Worm (Caenorhabditis elegans): ENCODE data around the gene K08B12.1.

The K08B12.1 gene

DNA sequence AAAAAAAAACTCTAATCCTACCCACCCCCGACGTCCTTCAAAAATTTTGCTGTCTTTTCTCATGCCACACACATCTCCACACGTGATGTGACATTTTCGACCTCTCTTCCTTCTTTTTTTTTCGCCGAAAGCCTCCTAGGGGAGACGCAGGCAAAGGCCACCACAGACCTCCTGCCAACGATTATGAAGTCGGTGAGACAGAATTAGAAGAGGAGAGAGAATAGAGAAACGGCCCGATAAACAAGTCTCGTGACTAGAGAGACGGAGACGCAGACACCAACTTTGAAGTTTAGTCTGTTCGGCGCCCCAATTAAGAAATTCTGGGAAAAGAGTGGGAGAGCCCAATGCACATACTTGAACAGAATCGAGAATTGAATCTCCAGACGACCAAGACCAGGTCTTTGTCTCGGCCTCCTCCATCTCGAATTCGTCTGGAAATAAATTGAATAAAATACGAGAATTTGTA lies 34.6 kb upstream of the K08B12.1 start (continued):
- TF ChIP-seq fkh-6 (tag; optimal IDR thresholded peaks at IDR 0.05) (no peak), C38D4.7 (GFP tag; optimal IDR thresholded peaks at IDR 0.05) (no peak), ceh-48 (tag; optimal IDR thresholded peaks at IDR 0.05) (no peak), ceh-19 (GFP tag; optimal IDR thresholded peaks at IDR 0.05) (peak; percentile 20), gmeb-2 (tag; optimal IDR thresholded peaks at IDR 0.05) (no peak), hlh-30 (tag; optimal IDR thresholded peaks at IDR 0.05; ENCODE audit: insufficient read depth) (peak; percentile 98), ahr-1 (tag; optimal IDR thresholded peaks at IDR 0.05) (peak; percentile 36), sox-4 (tag; optimal IDR thresholded peaks at IDR 0.05) (no peak), hlh-13 (GFP tag; optimal IDR thresholded peaks at IDR 0.05) (no peak), lim-6 (tag; optimal IDR thresholded peaks at IDR 0.05) (no peak), tbx-7 (tag; optimal IDR thresholded peaks at IDR 0.05) (no peak), fax-1 (tag; optimal IDR thresholded peaks at IDR 0.05) (no peak), F13H6.1 (tag; optimal IDR thresholded peaks at IDR 0.05) (peak; percentile 71), ceh-34 (tag; optimal IDR thresholded peaks at IDR 0.05) (peak; percentile 48), ztf-16 (tag; optimal IDR thresholded peaks at IDR 0.05) (peak; percentile 12), elt-2 (tag; optimal IDR thresholded peaks at IDR 0.05) (peak; percentile 72), ceh-18 (tag; optimal IDR thresholded peaks at IDR 0.05) (peak; percentile 92), hlh-15 (tag; optimal IDR thresholded peaks at IDR 0.05) (no peak), ceh-31 (tag; optimal IDR thresholded peaks at IDR 0.05) (peak; percentile 87), nfya-1 (tag; optimal IDR thresholded peaks at IDR 0.05) (peak; percentile 91), ceh-24 (tag; optimal IDR thresholded peaks at IDR 0.05) (no peak), ttx-3 (tag; optimal IDR thresholded peaks at IDR 0.05) (peak; percentile 1), ama-1 (optimal IDR thresholded peaks at IDR 0.05) (peak; percentile 59), ets-4 (tag; optimal IDR thresholded peaks at IDR 0.05) (peak; percentile 22), zip-5 (tag; optimal IDR thresholded peaks at IDR 0.05) (no peak), unc-3 (GFP tag; conservative IDR thresholded peaks at IDR 0.05) (peak; percentile 20; the same call in 1 of the 2 replicates), unc-3 (tag; optimal IDR thresholded peaks at IDR 0.05) (peak; percentile 75), sox-2 (GFP tag; IDR thresholded peaks at IDR 0.05) (no peak)

DNA sequence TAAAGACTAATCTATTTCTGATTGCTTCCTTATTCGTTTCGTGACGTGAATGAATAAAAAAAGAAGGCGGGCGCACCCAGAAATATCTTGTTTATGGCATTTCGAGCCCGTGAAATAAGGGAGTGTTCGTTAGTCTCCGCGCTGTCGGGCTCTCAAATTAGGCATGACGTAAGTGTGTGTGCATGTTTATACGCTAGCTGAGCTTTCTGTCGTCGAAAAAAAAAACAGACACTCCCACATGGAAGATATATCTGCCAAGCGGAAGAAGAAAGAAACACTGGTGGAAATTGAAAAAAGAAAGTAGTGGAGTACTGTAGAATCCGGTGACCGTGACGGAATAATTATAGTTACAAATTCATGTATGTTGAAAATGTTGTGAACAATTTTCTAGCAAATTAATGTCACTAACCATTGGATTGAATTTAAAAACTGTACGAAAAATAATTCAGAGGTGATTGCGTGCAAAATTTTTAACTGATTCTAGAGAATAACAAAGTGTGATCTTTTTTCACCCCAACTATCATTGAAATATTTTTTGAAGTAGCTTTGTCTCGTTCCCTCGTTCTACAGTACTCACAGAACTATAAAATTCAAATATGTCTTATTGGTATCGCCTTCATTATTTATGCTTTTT lies 34.1 kb upstream of the K08B12.1 start:
- TF ChIP-seq dmd-4 (tag; optimal IDR thresholded peaks at IDR 0.05; ENCODE audit: borderline replicate concordance) = no peak
- TF ChIP-seq ama-1 (optimal IDR thresholded peaks at IDR 0.05) = no peak
- no peak for TF ChIP-seq ceh-22 (tag; optimal IDR thresholded peaks at IDR 0.05)
- no peak for TF ChIP-seq unc-3 (GFP tag; conservative IDR thresholded peaks at IDR 0.05)
- TF ChIP-seq unc-3 (tag; optimal IDR thresholded peaks at IDR 0.05) = no peak
- no peak for TF ChIP-seq hlh-13 (GFP tag; optimal IDR thresholded peaks at IDR 0.05)
- TF ChIP-seq pqm-1 (tag; optimal IDR thresholded peaks at IDR 0.05) = no peak
- no peak for TF ChIP-seq tbx-7 (tag; optimal IDR thresholded peaks at IDR 0.05)
- no peak for TF ChIP-seq ceh-9 (tag; optimal IDR thresholded peaks at IDR 0.05)
- TF ChIP-seq sox-4 (tag; optimal IDR thresholded peaks at IDR 0.05) = no peak
- TF ChIP-seq pax-1 (tag; optimal IDR thresholded peaks at IDR 0.05) = no peak
- no peak for TF ChIP-seq K02D7.2 (tag; optimal IDR thresholded peaks at IDR 0.05)
- no peak for TF ChIP-seq F13H6.1 (tag; optimal IDR thresholded peaks at IDR 0.05)
- TF ChIP-seq ttx-3 (tag; optimal IDR thresholded peaks at IDR 0.05) = no peak
- TF ChIP-seq nhr-232 (tag; optimal IDR thresholded peaks at IDR 0.05) = no peak
- TF ChIP-seq sox-2 (GFP tag; IDR thresholded peaks at IDR 0.05) = no peak
- TF ChIP-seq ceh-34 (tag; optimal IDR thresholded peaks at IDR 0.05) = no peak

- no peak for TF ChIP-seq K09A11.1 (tag; optimal IDR thresholded peaks at IDR 0.05; ENCODE audit: insufficient read depth)
These were observed 33.2 kb upstream of the K08B12.1 start for ce11 chrV:6225745-6226528.
